Worm (Caenorhabditis elegans): ENCODE results near the gene ZC404.15.

Gene ZC404.15

DNA sequence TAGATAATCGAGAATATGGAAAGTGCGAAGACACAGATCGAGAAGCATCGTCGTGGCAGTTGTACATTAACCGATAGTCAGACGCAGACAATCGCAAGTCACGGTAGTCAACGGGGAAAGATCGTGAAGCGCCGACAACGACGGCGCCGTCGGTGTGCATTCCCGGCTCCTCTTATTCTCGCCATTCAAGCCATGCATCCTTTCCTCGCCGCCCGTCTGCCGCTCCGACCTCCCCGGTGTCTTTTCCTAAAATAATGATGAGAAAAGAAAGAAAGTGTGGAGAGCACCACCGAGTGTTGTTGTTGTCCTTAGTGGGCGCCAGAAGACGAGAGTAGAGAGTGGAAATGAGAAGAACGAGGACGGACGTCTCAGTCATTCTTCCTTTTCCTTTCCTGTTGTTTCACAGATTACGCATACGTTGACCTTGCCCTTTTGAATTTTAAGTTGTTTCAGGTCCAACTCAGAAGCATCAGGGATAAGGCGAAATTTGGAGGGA lies 13.5 kb downstream of the ZC404.15 start, which contains the start of gene ZC404.1:
TSS of gene ZC404.1 (plus strand) at position 446 of the 496 bp plus-strand sequence.
- TF ChIP-seq mes-2 (tag; optimal IDR thresholded peaks at IDR 0.05; ENCODE audit: poor library complexity, severe bottlenecking) (peak; percentile 28), pha-4 (GFP tag; IDR thresholded peaks at IDR 0.05) (no peak), pha-4 (tag; optimal IDR thresholded peaks at IDR 0.05) (no peak), dve-1 (tag; optimal IDR thresholded peaks at IDR 0.05; ENCODE audit: insufficient read depth) (no peak), set-16 (GFP tag; IDR thresholded peaks at IDR 0.05) (peak; percentile 62), ztf-7 (tag; optimal IDR thresholded peaks at IDR 0.05) (no peak), hmg-1.1 (GFP tag; IDR thresholded peaks at IDR 0.05) (0 out of 2 replicates have a peak, but pooled peaks have one; percentile 11), rbr-2 (tag; optimal IDR thresholded peaks at IDR 0.05) (peak; percentile 21), nhr-10 (tag; optimal IDR thresholded peaks at IDR 0.05) (no peak), sdz-12 (GFP tag; optimal IDR thresholded peaks at IDR 0.05) (no peak)

DNA sequence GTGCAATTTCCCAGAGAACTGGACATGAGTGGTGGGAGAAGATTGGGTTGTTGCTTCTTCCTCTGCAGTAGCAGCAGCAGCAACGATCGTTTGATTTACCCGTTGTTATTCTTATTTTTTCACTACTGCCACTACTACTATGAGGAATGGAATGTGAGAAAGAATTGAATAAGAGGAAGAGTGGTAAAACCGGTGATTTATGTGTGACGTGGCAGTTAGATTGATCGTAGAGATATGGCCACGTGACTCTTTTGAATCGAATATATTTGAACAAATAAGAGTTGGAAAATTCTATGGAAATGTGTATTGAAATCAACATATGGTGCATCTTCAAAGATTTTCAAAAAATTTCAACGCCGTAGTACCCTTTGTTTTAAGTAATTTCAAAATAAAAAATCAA lies 16.0 kb downstream of the ZC404.15 start:
- TF ChIP-seq dmd-9 (GFP tag; IDR thresholded peaks at IDR 0.05) (no peak), Y75B8A.6 (GFP tag; IDR thresholded peaks at IDR 0.05) (no peak), vab-7 (GFP tag; IDR thresholded peaks at IDR 0.05) (no peak), D1046.2 (GFP tag; IDR thresholded peaks at IDR 0.05) (no peak), daf-19 (GFP tag; conservative IDR thresholded peaks at IDR 0.05) (no peak), lin-39 (tag; optimal IDR thresholded peaks at IDR 0.05) (no peak), nhr-77 (tag; optimal IDR thresholded peaks at IDR 0.05) (no peak), pqm-1 (tag; optimal IDR thresholded peaks at IDR 0.05) (no peak), lin-13 (GFP tag; optimal IDR thresholded peaks at IDR 0.05) (no peak), fkh-10 (GFP tag; optimal IDR thresholded peaks at IDR 0.05) (no peak), T20F7.1 (GFP tag; optimal IDR thresholded peaks at IDR 0.05) (no peak), egl-27 (tag; optimal IDR thresholded peaks at IDR 0.05) (no peak), nhr-28 (tag; optimal IDR thresholded peaks at IDR 0.05) (no peak)

DNA sequence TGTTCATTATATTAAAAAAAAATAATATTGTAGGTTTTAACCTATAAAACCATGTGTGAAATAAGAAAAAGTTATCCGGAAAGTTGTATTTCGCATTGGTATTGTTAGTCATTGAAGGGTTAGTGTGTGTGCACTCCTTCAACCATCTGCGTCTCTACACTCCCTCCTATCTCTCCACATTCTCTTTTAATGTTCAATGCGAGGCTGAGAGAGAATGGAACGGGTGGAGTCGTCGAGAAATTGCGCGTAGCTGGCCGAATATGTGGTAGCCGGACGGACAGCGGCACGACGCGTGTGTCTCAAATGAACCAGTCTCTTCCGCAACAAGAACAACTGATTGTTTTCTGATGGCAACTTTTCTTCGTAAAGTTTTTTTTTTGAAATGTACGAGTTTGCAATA lies 16.6 kb downstream of the ZC404.15 start:
- TF ChIP-seq mep-1 (tag; optimal IDR thresholded peaks at IDR 0.05) = peak; percentile 56
- TF ChIP-seq rbr-2 (tag; optimal IDR thresholded peaks at IDR 0.05) = peak; percentile 25
- TF ChIP-seq ceh-62 (tag; optimal IDR thresholded peaks at IDR 0.05) = no peak
- no peak for TF ChIP-seq tra-1 (GFP tag; IDR thresholded peaks at IDR 0.05)
- TF ChIP-seq lin-38 (GFP tag; IDR thresholded peaks at IDR 0.05) = no peak
- TF ChIP-seq nhr-42 (GFP tag; IDR thresholded peaks at IDR 0.05) = no peak
- TF ChIP-seq mxl-3 (GFP tag; optimal IDR thresholded peaks at IDR 0.05) = peak; percentile 70
- TF ChIP-seq hmg-1.1 (GFP tag; IDR thresholded peaks at IDR 0.05) = peak; percentile 66
- TF ChIP-seq madf-9 (GFP tag; conservative IDR thresholded peaks at IDR 0.05) = no peak
- no peak for TF ChIP-seq egl-43 (GFP tag; IDR thresholded peaks at IDR 0.05)
- TF ChIP-seq hlh-30 (tag; optimal IDR thresholded peaks at IDR 0.05; ENCODE audit: insufficient read depth) = peak; percentile 0
- TF ChIP-seq dpl-1 (GFP tag; optimal IDR thresholded peaks at IDR 0.05) = peak; percentile 36
- no peak for TF ChIP-seq lim-7 (GFP tag; IDR thresholded peaks at IDR 0.05)
- no peak for TF ChIP-seq ZK337.2 (GFP tag; IDR thresholded peaks at IDR 0.05)
- TF ChIP-seq ceh-20 (GFP tag; IDR thresholded peaks at IDR 0.05) = no peak
- TF ChIP-seq dve-1 (tag; optimal IDR thresholded peaks at IDR 0.05; ENCODE audit: insufficient read depth) = peak; percentile 24
- peak; percentile 38 for TF ChIP-seq nhr-28 (tag; optimal IDR thresholded peaks at IDR 0.05)
- TF ChIP-seq nhr-11 (tag; optimal IDR thresholded peaks at IDR 0.05) = peak; percentile 18
- no peak for TF ChIP-seq nhr-102 (tag; optimal IDR thresholded peaks at IDR 0.05)
- TF ChIP-seq mdl-1 (tag; optimal IDR thresholded peaks at IDR 0.05) = peak in 1 of 2 experiments; percentile 50
- no peak for TF ChIP-seq nhr-41 (GFP tag; IDR thresholded peaks at IDR 0.05)

Data from whole organism, L4 larva.